Fruit fly (Drosophila melanogaster) whole organism, embryonic: ENCODE data around the gene CG11912.
A peak's percentile ranks its signal among the peaks of the same experiment; 100 is the strongest.

ENCODE experiments used
- Blimp-1 ChIP-seq: fragments of 200-800 bp; sonication (Bioruptor generic); optimal IDR thresholded peaks from 3 replicates; lab custom pipeline; 2018; ENCODE audit warnings: missing biosample characterization, missing genetic modification characterization, mild to moderate bottlenecking, moderate library complexity, missing genetic modification reagents
- CG10209 ChIP-seq: fragments of 200-800 bp; sonication (Bioruptor generic); optimal IDR thresholded peaks from 3 replicates; lab custom pipeline; 2017; ENCODE audit warnings: missing biosample characterization, mild to moderate bottlenecking, missing genetic modification characterization, missing genetic modification reagents
- CG1024 ChIP-seq: fragments of 200-800 bp; sonication (Bioruptor generic); IDR thresholded peaks from 2 replicates; pipeline ENCODE4 v1.3.6; 2022; ENCODE audit warnings: missing biosample characterization, missing genetic modification characterization
- CG12071 ChIP-seq: fragments of 200-800 bp; sonication (Bioruptor generic); optimal IDR thresholded peaks from 3 replicates; lab custom pipeline; 2018; ENCODE audit warnings: missing biosample characterization, mild to moderate bottlenecking, missing genetic modification characterization
- CG13123 ChIP-seq: fragments of 200-800 bp; sonication (Bioruptor generic); optimal IDR thresholded peaks from 2 replicates; lab custom pipeline; 2016; ENCODE audit warnings: missing biosample characterization, missing genetic modification characterization
- CG14014 ChIP-seq: fragments of 200-800 bp; sonication (Bioruptor generic); IDR thresholded peaks from 2 replicates; pipeline ENCODE4 v1.3.6; 2022; ENCODE audit warnings: missing biosample characterization, missing genetic modification characterization
- CG14710 ChIP-seq: fragments of 200-800 bp; sonication (Bioruptor generic); optimal IDR thresholded peaks from 3 replicates; lab custom pipeline; 2019; ENCODE audit warnings: missing biosample characterization, mild to moderate bottlenecking, missing genetic modification characterization, moderate library complexity
- CG14860 ChIP-seq: fragments of 200-800 bp; sonication (Bioruptor generic); IDR thresholded peaks from 3 replicates; pipeline ENCODE4 v1.3.6; 2022; ENCODE audit warnings: missing biosample characterization, missing genetic modification characterization; ENCODE audit not compliant: partially characterized antibody
- CG15514 ChIP-seq: fragments of 200-800 bp; sonication (Bioruptor generic); optimal IDR thresholded peaks from 3 replicates; lab custom pipeline; 2017; ENCODE audit warnings: missing biosample characterization, missing genetic modification characterization, mild to moderate bottlenecking, moderate library complexity, missing genetic modification reagents
- CG17385 ChIP-seq: fragments of 200-800 bp; sonication (Bioruptor generic); optimal IDR thresholded peaks from 3 replicates; lab custom pipeline; 2018; ENCODE audit warnings: missing biosample characterization, mild to moderate bottlenecking, missing genetic modification characterization
- CG31224 ChIP-seq: fragments of 200-800 bp; sonication (Bioruptor generic); IDR thresholded peaks from 2 replicates; pipeline ENCODE4 v1.3.6; 2022; ENCODE audit warnings: missing biosample characterization, missing genetic modification characterization
- CG34376 ChIP-seq: fragments of 200-800 bp; sonication (Bioruptor generic); optimal IDR thresholded peaks from 2 replicates; lab custom pipeline; 2018; ENCODE audit warnings: missing biosample characterization, mild to moderate bottlenecking, missing genetic modification characterization
- CG8290 ChIP-seq, 3 experiments: fragments of 200-800 bp; sonication (Bioruptor generic); optimal IDR thresholded peaks; 2 replicates each; lab custom pipeline; 2016 to 2019; ENCODE audit warnings: missing biosample characterization in 3 of 3, missing genetic modification characterization in 3 of 3, mild to moderate bottlenecking in 2 of 3, moderate library complexity in 1 of 3
- CG8388 ChIP-seq: fragments of 200-800 bp; sonication (Bioruptor generic); optimal IDR thresholded peaks from 2 replicates; lab custom pipeline; 2019; ENCODE audit warnings: missing biosample characterization, mild to moderate bottlenecking, missing genetic modification characterization, moderate library complexity
- CG8924 ChIP-seq: fragments of 200-800 bp; optimal IDR thresholded peaks from 3 replicates; lab custom pipeline; 2019; ENCODE audit warnings: missing biosample characterization, mild to moderate bottlenecking, missing genetic modification characterization, moderate library complexity
- Drgx ChIP-seq: fragments of 200-800 bp; sonication (Bioruptor generic); IDR thresholded peaks from 2 replicates; pipeline ENCODE4 v1.3.6; 2022; ENCODE audit warnings: missing biosample characterization, missing genetic modification characterization
- E2f2 ChIP-seq: fragments of 200-800 bp; sonication (Bioruptor generic); IDR thresholded peaks from 2 replicates; pipeline ENCODE4 v1.3.6; 2022; ENCODE audit warnings: missing biosample characterization, missing genetic modification characterization
- Elba2 ChIP-seq: fragments of 200-800 bp; sonication (Bioruptor generic); optimal IDR thresholded peaks from 3 replicates; lab custom pipeline; 2016; ENCODE audit warnings: missing biosample characterization, missing genetic modification characterization
- Gug ChIP-seq: fragments of 200-800 bp; sonication (Bioruptor generic); IDR thresholded peaks from 4 replicates; pipeline ENCODE4 v1.3.6; 2022; ENCODE audit warnings: missing biosample characterization, missing genetic modification characterization
- Hr78 ChIP-seq, 2 experiments: fragments of 200-800 bp in 1 of 2; fragments of >200 bp in 1 of 2; sonication (Bioruptor generic) in 1 of 2; optimal IDR thresholded peaks; 2 replicates each; lab custom pipeline; 2017 to 2019; ENCODE audit warnings: missing biosample characterization in 2 of 2, missing genetic modification characterization in 2 of 2, mild to moderate bottlenecking in 1 of 2, moderate library complexity in 1 of 2
- MTF-1 ChIP-seq: fragments of 200-800 bp; sonication (Bioruptor generic); optimal IDR thresholded peaks from 2 replicates; lab custom pipeline; 2018; ENCODE audit warnings: missing biosample characterization, mild to moderate bottlenecking, missing genetic modification characterization, borderline replicate concordance
- Mrtf ChIP-seq: fragments of 200-800 bp; sonication (Bioruptor generic); IDR thresholded peaks from 3 replicates; pipeline ENCODE4 v1.3.6; 2022; ENCODE audit warnings: missing biosample characterization, missing genetic modification characterization
- Oli ChIP-seq: fragments of 200-800 bp; sonication (Bioruptor generic); optimal IDR thresholded peaks from 2 replicates; lab custom pipeline; 2018; ENCODE audit warnings: missing biosample characterization, mild to moderate bottlenecking, missing genetic modification characterization, moderate library complexity
- Opbp ChIP-seq: fragments of 200-800 bp; sonication (Bioruptor generic); IDR thresholded peaks from 3 replicates; pipeline ENCODE4 v1.3.6; 2022; ENCODE audit warnings: missing biosample characterization, missing genetic modification characterization; ENCODE audit not compliant: partially characterized antibody
- PHDP ChIP-seq: fragments of 200-800 bp; sonication (Bioruptor generic); optimal IDR thresholded peaks from 3 replicates; lab custom pipeline; 2018; ENCODE audit warnings: missing biosample characterization, mild to moderate bottlenecking, missing genetic modification characterization, moderate library complexity
- Stat92E ChIP-seq, 3 experiments: fragments of >200 bp in 2 of 3; fragments of 200-800 bp in 1 of 3; sonication (Bioruptor generic) in 1 of 3; optimal IDR thresholded peaks; 2 replicates each; lab custom pipeline; 2017 to 2019; ENCODE audit warnings: missing biosample characterization in 3 of 3, missing genetic modification characterization in 3 of 3, mild to moderate bottlenecking in 1 of 3, moderate library complexity in 1 of 3
- ab ChIP-seq: fragments of 200-800 bp; sonication (Bioruptor generic); optimal IDR thresholded peaks from 2 replicates; lab custom pipeline; 2016; ENCODE audit warnings: missing biosample characterization, missing genetic modification characterization
- bowl ChIP-seq: fragments of 200-800 bp; sonication (Bioruptor generic); IDR thresholded peaks from 2 replicates; pipeline ENCODE4 v1.3.6; 2022; ENCODE audit warnings: missing biosample characterization, missing genetic modification characterization
- ci ChIP-seq: fragments of 200-800 bp; sonication (Bioruptor generic); IDR thresholded peaks from 3 replicates; pipeline ENCODE4 v1.3.6; 2022; ENCODE audit warnings: missing biosample characterization, missing genetic modification characterization
- crc ChIP-seq: fragments of 200-800 bp; sonication (Bioruptor generic); optimal IDR thresholded peaks from 2 replicates; lab custom pipeline; 2016; ENCODE audit warnings: missing biosample characterization, missing genetic modification characterization
- disco-r ChIP-seq: fragments of 200-800 bp; sonication (Bioruptor generic); optimal IDR thresholded peaks from 2 replicates; lab custom pipeline; 2016; ENCODE audit warnings: missing biosample characterization, missing genetic modification characterization
- eyg ChIP-seq: fragments of 200-800 bp; sonication (Bioruptor generic); optimal IDR thresholded peaks from 3 replicates; lab custom pipeline; 2016; ENCODE audit warnings: missing biosample characterization, missing genetic modification characterization
- grn ChIP-seq: fragments of 200-800 bp; sonication (Bioruptor generic); optimal IDR thresholded peaks from 3 replicates; lab custom pipeline; 2017; ENCODE audit warnings: missing biosample characterization, missing genetic modification characterization
- gro ChIP-seq: fragments of 200-800 bp; sonication (Bioruptor generic); optimal IDR thresholded peaks from 2 replicates; lab custom pipeline; 2016; ENCODE audit warnings: missing biosample characterization, missing genetic modification characterization
- gsb ChIP-seq: fragments of 200-800 bp; sonication (Bioruptor generic); IDR thresholded peaks from 2 replicates; pipeline ENCODE4 v1.3.6; 2022; ENCODE audit warnings: missing biosample characterization, missing genetic modification characterization
- gt ChIP-seq: fragments of 200-800 bp; sonication (Bioruptor generic); IDR thresholded peaks from 2 replicates; pipeline ENCODE4 v1.3.6; 2022; ENCODE audit warnings: missing biosample characterization, missing genetic modification characterization
- h ChIP-seq: fragments of >200 bp; optimal IDR thresholded peaks from 2 replicates; lab custom pipeline; 2017
- ind ChIP-seq: fragments of 200-800 bp; sonication (Bioruptor generic); optimal IDR thresholded peaks from 3 replicates; lab custom pipeline; 2016; ENCODE audit warnings: missing biosample characterization, missing genetic modification characterization
- klu ChIP-seq: fragments of 200-800 bp; sonication (Bioruptor generic); IDR thresholded peaks from 2 replicates; pipeline ENCODE4 v1.3.6; 2022; ENCODE audit warnings: missing biosample characterization, missing genetic modification characterization
- nerfin-2 ChIP-seq: fragments of 200-800 bp; sonication (Bioruptor generic); IDR thresholded peaks from 2 replicates; pipeline ENCODE4 v1.3.6; 2022; ENCODE audit warnings: missing biosample characterization, missing genetic modification characterization; ENCODE audit not compliant: partially characterized antibody
- phol ChIP-seq: fragments of 200-800 bp; sonication (Bioruptor generic); optimal IDR thresholded peaks from 3 replicates; lab custom pipeline; 2018; ENCODE audit warnings: missing biosample characterization, mild to moderate bottlenecking, missing genetic modification characterization, moderate library complexity
- run ChIP-seq: fragments of 200-800 bp; sonication (Bioruptor generic); optimal IDR thresholded peaks from 3 replicates; lab custom pipeline; 2018; ENCODE audit warnings: missing biosample characterization, mild to moderate bottlenecking, missing genetic modification characterization
- slbo ChIP-seq: fragments of 200-800 bp; sonication (Bioruptor generic); IDR thresholded peaks from 2 replicates; pipeline ENCODE4 v1.3.6; 2022; ENCODE audit warnings: missing biosample characterization, missing genetic modification characterization
- sna ChIP-seq: fragments of 200-800 bp; sonication (Bioruptor generic); IDR thresholded peaks from 2 replicates; pipeline ENCODE4 v1.3.6; 2022; ENCODE audit warnings: missing biosample characterization, missing genetic modification characterization; ENCODE audit not compliant: partially characterized antibody
- sqz ChIP-seq: fragments of 200-800 bp; sonication (Bioruptor generic); optimal IDR thresholded peaks from 3 replicates; lab custom pipeline; 2018; ENCODE audit warnings: missing biosample characterization, mild to moderate bottlenecking, missing genetic modification characterization
- tin ChIP-seq: fragments of 200-800 bp; sonication (Bioruptor generic); optimal IDR thresholded peaks from 3 replicates; lab custom pipeline; 2016; ENCODE audit warnings: missing biosample characterization, missing genetic modification characterization
- ttk ChIP-seq: fragments of 200-800 bp; sonication (Bioruptor generic); IDR thresholded peaks from 2 replicates; pipeline ENCODE4 v2.1.2; 2022; ENCODE audit warnings: missing biosample characterization, missing genetic modification characterization
- tx ChIP-seq: fragments of 200-800 bp; sonication (Bioruptor generic); optimal IDR thresholded peaks from 2 replicates; lab custom pipeline; 2016; ENCODE audit warnings: missing biosample characterization, missing genetic modification characterization
- usp ChIP-seq: fragments of >200 bp; optimal IDR thresholded peaks from 2 replicates; lab custom pipeline; 2017; ENCODE audit warnings: missing biosample characterization, missing genetic modification characterization
- vfl ChIP-seq: fragments of 200-800 bp; sonication (Bioruptor generic); optimal IDR thresholded peaks from 2 replicates; lab custom pipeline; 2016; ENCODE audit warnings: missing biosample characterization, missing genetic modification characterization

The CG11912 gene

dm6 chr2L:285596-286023 lies 33.4 kb downstream of the CG11912 start (continued):
- TF ChIP-seq ttk (GFP tag; lab: Robert Waterston, UW) (peak; percentile 79), sna (GFP tag; lab: Robert Waterston, UW) (no peak; the same call in 1 of the 2 replicates), Gug (GFP tag; lab: Robert Waterston, UW) (no peak), eyg (GFP tag; lab: Kevin White, UChicago) (peak; percentile 7), Opbp (GFP tag; lab: Robert Waterston, UW) (peak; percentile 64; the same call in 2 of the 3 replicates), phol (tag; lab: Kevin White, UChicago) (peak; percentile 29), vfl (peak; percentile 9), usp (no peak), PHDP (peak; percentile 70), klu (GFP tag; lab: Robert Waterston, UW) (no peak), E2f2 (peak; percentile 49; the same call in 1 of the 2 replicates), MTF-1 (GFP tag; lab: Kevin White, UChicago) (peak; percentile 37), CG14710 (tag; lab: Kevin White, UChicago) (peak; percentile 65), bowl (GFP tag; lab: Robert Waterston, UW) (no peak), CG34376 (GFP tag; lab: Kevin White, UChicago) (peak; percentile 51), tin (GFP tag; lab: Kevin White, UChicago) (peak; percentile 47), gro (GFP tag; lab: Kevin White, UChicago) (peak; percentile 59), CG8924 (tag; lab: Kevin White, UChicago) (peak; percentile 63), CG13123 (GFP tag; lab: Kevin White, UChicago) (no peak), h (lab: Kevin White, UChicago) (no peak), tx (GFP tag; lab: Kevin White, UChicago) (peak; percentile 31), CG1024 (GFP tag; lab: Robert Waterston, UW) (no peak), Elba2 (no peak), gsb (0 out of 2 replicates have a peak, but pooled peaks have one; percentile 41), grn (no peak), CG12071 (GFP tag; lab: Kevin White, UChicago) (peak; percentile 43), run (tag; lab: Kevin White, UChicago) (no peak), Mrtf (GFP tag; lab: Robert Waterston, UW) (no peak), CG10209 (GFP tag; lab: Kevin White, UChicago) (peak; percentile 17), nerfin-2 (no peak), Blimp-1 (GFP tag; lab: Kevin White, UChicago) (peak; percentile 41), crc (no peak), CG17385 (GFP tag; lab: Kevin White, UChicago) (peak; percentile 48), gt (GFP tag; lab: Robert Waterston, UW) (no peak), Stat92E (GFP tag; optimal IDR thresholded peaks at IDR 0.05; lab: Kevin White, UChicago) (peak in 1 of 3 experiments; percentile 56), ind (peak; percentile 35), slbo (GFP tag; lab: Robert Waterston, UW) (peak; percentile 61), CG14860 (GFP tag; lab: Robert Waterston, UW) (no peak), CG8290 (GFP tag; optimal IDR thresholded peaks at IDR 0.05; lab: Kevin White, UChicago) (peak; percentile 59), CG8290 (tag; optimal IDR thresholded peaks at IDR 0.05; lab: Kevin White, UChicago) (peak; percentile 8 to 88), sqz (no peak), ab (peak; percentile 9), Oli (peak; percentile 52), CG15514 (peak; percentile 97), CG8388 (GFP tag; lab: Kevin White, UChicago) (peak; percentile 31), Hr78 (GFP tag; optimal IDR thresholded peaks at IDR 0.05; lab: Kevin White, UChicago) (no peak), Drgx (GFP tag; lab: Robert Waterston, UW) (0 out of 2 replicates have a peak, but pooled peaks have one; percentile 25), CG31224 (GFP tag; lab: Robert Waterston, UW) (no peak), CG14014 (GFP tag; lab: Robert Waterston, UW) (peak; percentile 21; the same call in 1 of the 2 replicates), ci (GFP tag; lab: Robert Waterston, UW) (peak; percentile 84), disco-r (GFP tag; lab: Kevin White, UChicago) (no peak)
